Fruit fly (Drosophila melanogaster) whole organism, embryonic: Measurements from ENCODE around the gene Gem4b.

Experiments
- Abd-B ChIP-seq: fragments of 200-800 bp; sonication (Bioruptor generic); optimal IDR thresholded peaks from 2 replicates; lab custom pipeline; 2018; ENCODE audit warnings: missing biosample characterization, mild to moderate bottlenecking, missing genetic modification characterization, moderate library complexity
- Bgb ChIP-seq: fragments of 200-800 bp; sonication (Bioruptor generic); IDR thresholded peaks from 2 replicates; pipeline ENCODE4 v1.3.6; 2022; ENCODE audit warnings: missing biosample characterization, missing genetic modification characterization; ENCODE audit not compliant: partially characterized antibody
- Blimp-1 ChIP-seq: fragments of 200-800 bp; sonication (Bioruptor generic); optimal IDR thresholded peaks from 3 replicates; lab custom pipeline; 2018; ENCODE audit warnings: missing biosample characterization, missing genetic modification characterization, mild to moderate bottlenecking, moderate library complexity, missing genetic modification reagents
- CG10267 ChIP-seq: fragments of 200-800 bp; sonication (Bioruptor generic); optimal IDR thresholded peaks from 2 replicates; lab custom pipeline; 2018; ENCODE audit warnings: missing biosample characterization, mild to moderate bottlenecking, missing genetic modification characterization, moderate library complexity
- CG11247 ChIP-seq: fragments of 200-800 bp; sonication (Bioruptor generic); IDR thresholded peaks from 2 replicates; pipeline ENCODE4 v1.3.6; 2022; ENCODE audit warnings: missing biosample characterization, missing genetic modification characterization
- CG11696 ChIP-seq: fragments of 200-800 bp; sonication (Bioruptor generic); IDR thresholded peaks from 2 replicates; pipeline ENCODE4 v1.3.6; 2022; ENCODE audit warnings: missing biosample characterization, missing genetic modification characterization
- CG12236 ChIP-seq: fragments of 200-800 bp; sonication (Bioruptor generic); optimal IDR thresholded peaks from 2 replicates; lab custom pipeline; 2016; ENCODE audit warnings: missing biosample characterization, missing genetic modification characterization
- CG1233 ChIP-seq: fragments of 200-800 bp; sonication (Bioruptor generic); optimal IDR thresholded peaks from 4 replicates; lab custom pipeline; 2018; ENCODE audit warnings: missing biosample characterization, mild to moderate bottlenecking, missing genetic modification characterization
- CG12744 ChIP-seq: fragments of 200-800 bp; sonication (Bioruptor generic); optimal IDR thresholded peaks from 2 replicates; lab custom pipeline; 2016; ENCODE audit warnings: missing biosample characterization, missing genetic modification characterization
- CG14860 ChIP-seq: fragments of 200-800 bp; sonication (Bioruptor generic); IDR thresholded peaks from 3 replicates; pipeline ENCODE4 v1.3.6; 2022; ENCODE audit warnings: missing biosample characterization, missing genetic modification characterization; ENCODE audit not compliant: partially characterized antibody
- CG15011 ChIP-seq: fragments of 200-800 bp; sonication (Bioruptor generic); optimal IDR thresholded peaks from 3 replicates; lab custom pipeline; 2018; ENCODE audit warnings: missing biosample characterization, mild to moderate bottlenecking, missing genetic modification characterization
- CG16815 ChIP-seq: fragments of 200-800 bp; sonication (Bioruptor generic); optimal IDR thresholded peaks from 3 replicates; lab custom pipeline; 2017; ENCODE audit warnings: missing biosample characterization, mild to moderate bottlenecking, missing genetic modification characterization
- CG17328 ChIP-seq: fragments of 200-800 bp; sonication (Bioruptor generic); IDR thresholded peaks from 2 replicates; pipeline ENCODE4 v1.3.6; 2022; ENCODE audit warnings: missing biosample characterization, missing genetic modification characterization
- CG1792 ChIP-seq: fragments of 200-800 bp; sonication (Bioruptor generic); optimal IDR thresholded peaks from 2 replicates; lab custom pipeline; 2016; ENCODE audit warnings: missing biosample characterization, missing genetic modification characterization
- CG2116 ChIP-seq: fragments of 200-800 bp; sonication (Bioruptor generic); optimal IDR thresholded peaks from 3 replicates; lab custom pipeline; 2018; ENCODE audit warnings: missing biosample characterization, mild to moderate bottlenecking, missing genetic modification characterization
- CG31224 ChIP-seq: fragments of 200-800 bp; sonication (Bioruptor generic); IDR thresholded peaks from 2 replicates; pipeline ENCODE4 v1.3.6; 2022; ENCODE audit warnings: missing biosample characterization, missing genetic modification characterization
- CG32767 ChIP-seq: fragments of 200-800 bp; sonication (Bioruptor generic); IDR thresholded peaks from 2 replicates; pipeline ENCODE4 v1.3.6; 2022; ENCODE audit warnings: missing biosample characterization, missing genetic modification characterization
- CG33213 ChIP-seq: fragments of 200-800 bp; sonication (Bioruptor generic); optimal IDR thresholded peaks from 3 replicates; lab custom pipeline; 2016; ENCODE audit warnings: missing biosample characterization, missing genetic modification characterization
- CG3407 ChIP-seq: fragments of 200-800 bp; sonication (Bioruptor generic); optimal IDR thresholded peaks from 2 replicates; lab custom pipeline; 2018; ENCODE audit warnings: missing biosample characterization, mild to moderate bottlenecking, missing genetic modification characterization
- CG4328 ChIP-seq: fragments of 200-800 bp; sonication (Bioruptor generic); optimal IDR thresholded peaks from 3 replicates; lab custom pipeline; 2017; ENCODE audit warnings: missing biosample characterization, missing genetic modification reagents, missing genetic modification characterization
- CG4360 ChIP-seq: fragments of 200-800 bp; sonication (Bioruptor generic); IDR thresholded peaks from 2 replicates; pipeline ENCODE4 v1.3.6; 2022; ENCODE audit warnings: missing biosample characterization, missing genetic modification characterization
- CG4404 ChIP-seq: fragments of 200-800 bp; sonication (Bioruptor generic); IDR thresholded peaks from 2 replicates; pipeline ENCODE4 v1.3.6; 2022; ENCODE audit warnings: missing biosample characterization, missing genetic modification characterization
- CG4820 ChIP-seq: fragments of 200-800 bp; sonication (Bioruptor generic); optimal IDR thresholded peaks from 3 replicates; lab custom pipeline; 2016; ENCODE audit warnings: missing biosample characterization, missing genetic modification characterization
- CG7786 ChIP-seq: fragments of 200-800 bp; sonication (Bioruptor generic); optimal IDR thresholded peaks from 2 replicates; lab custom pipeline; 2016; ENCODE audit warnings: missing biosample characterization, missing genetic modification characterization
- CG7928 ChIP-seq: fragments of 200-800 bp; sonication (Bioruptor generic); optimal IDR thresholded peaks from 2 replicates; lab custom pipeline; 2017; ENCODE audit warnings: missing biosample characterization, mild to moderate bottlenecking, missing genetic modification characterization
- CG8478 ChIP-seq: fragments of >200 bp; optimal IDR thresholded peaks from 2 replicates; lab custom pipeline; 2018
- CG8765 ChIP-seq: fragments of 200-800 bp; sonication (Bioruptor generic); IDR thresholded peaks from 2 replicates; pipeline ENCODE4 v1.3.6; 2022; ENCODE audit warnings: missing biosample characterization, missing genetic modification characterization
- CG9215 ChIP-seq: fragments of 200-800 bp; sonication (Bioruptor generic); IDR thresholded peaks from 2 replicates; pipeline ENCODE4 v1.3.6; 2022; ENCODE audit warnings: missing biosample characterization, missing genetic modification characterization
- CG9609 ChIP-seq: fragments of 200-800 bp; sonication (Bioruptor generic); optimal IDR thresholded peaks from 3 replicates; lab custom pipeline; 2016; ENCODE audit warnings: missing biosample characterization, missing genetic modification characterization
- CoRest ChIP-seq: fragments of 200-800 bp; sonication (Bioruptor generic); optimal IDR thresholded peaks from 3 replicates; lab custom pipeline; 2018; ENCODE audit warnings: missing biosample characterization, mild to moderate bottlenecking, missing genetic modification characterization, moderate library complexity
- CrebB ChIP-seq: fragments of 200-800 bp; sonication (Bioruptor generic); optimal IDR thresholded peaks from 3 replicates; lab custom pipeline; 2018; ENCODE audit warnings: missing biosample characterization, mild to moderate bottlenecking, missing genetic modification characterization
- Dll ChIP-seq: fragments of 200-800 bp; sonication (Bioruptor generic); IDR thresholded peaks from 4 replicates; pipeline ENCODE4 v1.3.6; 2022; ENCODE audit warnings: missing biosample characterization, missing genetic modification characterization; ENCODE audit not compliant: partially characterized antibody
- Eip74EF ChIP-seq, 2 experiments: fragments of 200-800 bp in 1 of 2; fragments of >200 bp in 1 of 2; sonication (Bioruptor generic) in 1 of 2; optimal IDR thresholded peaks; 2 replicates each; lab custom pipeline; 2017 to 2019; ENCODE audit warnings: missing biosample characterization in 2 of 2, missing genetic modification characterization in 2 of 2, mild to moderate bottlenecking in 1 of 2, moderate library complexity in 1 of 2
- Fer2 ChIP-seq: fragments of 200-800 bp; sonication (Bioruptor generic); optimal IDR thresholded peaks from 2 replicates; lab custom pipeline; 2018; ENCODE audit warnings: missing biosample characterization, mild to moderate bottlenecking, missing genetic modification characterization, moderate library complexity
- GATAe ChIP-seq: fragments of 200-800 bp; sonication (Bioruptor generic); conservative IDR thresholded peaks from 2 replicates; pipeline ENCODE4 v1.3.6; 2022; ENCODE audit warnings: missing biosample characterization, missing genetic modification characterization
- Hr3 ChIP-seq: fragments of 200-800 bp; sonication (Bioruptor generic); optimal IDR thresholded peaks from 3 replicates; lab custom pipeline; 2016; ENCODE audit warnings: missing biosample characterization, missing genetic modification characterization
- Hr39 ChIP-seq: fragments of >200 bp; optimal IDR thresholded peaks from 2 replicates; lab custom pipeline; 2017
- Max ChIP-seq: fragments of 200-800 bp; sonication (Bioruptor generic); optimal IDR thresholded peaks from 2 replicates; lab custom pipeline; 2016; ENCODE audit warnings: missing biosample characterization, mild to moderate bottlenecking, missing genetic modification characterization
- Oaz ChIP-seq: fragments of 200-800 bp; sonication (Bioruptor generic); IDR thresholded peaks from 2 replicates; pipeline ENCODE4 v1.3.6; 2022; ENCODE audit warnings: missing biosample characterization, missing genetic modification characterization
- Optix ChIP-seq: fragments of 200-800 bp; sonication (Bioruptor generic); IDR thresholded peaks from 3 replicates; pipeline ENCODE4 v1.3.6; 2022; ENCODE audit warnings: missing biosample characterization, missing genetic modification characterization
- Rfx ChIP-seq: fragments of 200-800 bp; sonication (Bioruptor generic); IDR thresholded peaks from 2 replicates; pipeline ENCODE4 v1.3.6; 2022; ENCODE audit warnings: missing biosample characterization, missing genetic modification characterization
- Sry-β ChIP-seq: fragments of 200-800 bp; sonication (Bioruptor generic); optimal IDR thresholded peaks from 2 replicates; lab custom pipeline; 2018; ENCODE audit warnings: missing biosample characterization, mild to moderate bottlenecking, missing genetic modification characterization, moderate library complexity
- TFAM ChIP-seq: fragments of 200-800 bp; sonication (Bioruptor generic); optimal IDR thresholded peaks from 2 replicates; lab custom pipeline; 2017; ENCODE audit warnings: missing biosample characterization, missing genetic modification characterization, inconsistent platforms
- ara ChIP-seq: fragments of 200-800 bp; sonication (Bioruptor generic); IDR thresholded peaks from 2 replicates; pipeline ENCODE4 v1.3.6; 2022; ENCODE audit warnings: missing biosample characterization, missing genetic modification characterization
- dm ChIP-seq: fragments of 200-800 bp; sonication (Bioruptor generic); optimal IDR thresholded peaks from 3 replicates; lab custom pipeline; 2016; ENCODE audit warnings: missing biosample characterization, missing genetic modification characterization
- emc ChIP-seq: fragments of 200-800 bp; sonication (Bioruptor generic); optimal IDR thresholded peaks from 2 replicates; lab custom pipeline; 2016; ENCODE audit warnings: missing biosample characterization, missing genetic modification characterization
- hbn ChIP-seq: fragments of 200-800 bp; sonication (Bioruptor generic); IDR thresholded peaks from 2 replicates; pipeline ENCODE4 v1.3.6; 2022; ENCODE audit warnings: missing biosample characterization, missing genetic modification characterization; ENCODE audit not compliant: partially characterized antibody
- kay ChIP-seq: fragments of 200-800 bp; sonication (Bioruptor generic); optimal IDR thresholded peaks from 2 replicates; lab custom pipeline; 2016; ENCODE audit warnings: missing biosample characterization, missing genetic modification characterization
- psq ChIP-seq: fragments of 200-800 bp; sonication (Bioruptor generic); optimal IDR thresholded peaks from 2 replicates; lab custom pipeline; 2017; ENCODE audit warnings: missing biosample characterization, missing genetic modification characterization
- sima ChIP-seq: fragments of 200-800 bp; sonication (Bioruptor generic); optimal IDR thresholded peaks from 2 replicates; lab custom pipeline; 2016; ENCODE audit warnings: missing biosample characterization, missing genetic modification characterization
- vfl ChIP-seq: fragments of 200-800 bp; sonication (Bioruptor generic); optimal IDR thresholded peaks from 2 replicates; lab custom pipeline; 2016; ENCODE audit warnings: missing biosample characterization, missing genetic modification characterization

Gene Gem4b

DNA sequence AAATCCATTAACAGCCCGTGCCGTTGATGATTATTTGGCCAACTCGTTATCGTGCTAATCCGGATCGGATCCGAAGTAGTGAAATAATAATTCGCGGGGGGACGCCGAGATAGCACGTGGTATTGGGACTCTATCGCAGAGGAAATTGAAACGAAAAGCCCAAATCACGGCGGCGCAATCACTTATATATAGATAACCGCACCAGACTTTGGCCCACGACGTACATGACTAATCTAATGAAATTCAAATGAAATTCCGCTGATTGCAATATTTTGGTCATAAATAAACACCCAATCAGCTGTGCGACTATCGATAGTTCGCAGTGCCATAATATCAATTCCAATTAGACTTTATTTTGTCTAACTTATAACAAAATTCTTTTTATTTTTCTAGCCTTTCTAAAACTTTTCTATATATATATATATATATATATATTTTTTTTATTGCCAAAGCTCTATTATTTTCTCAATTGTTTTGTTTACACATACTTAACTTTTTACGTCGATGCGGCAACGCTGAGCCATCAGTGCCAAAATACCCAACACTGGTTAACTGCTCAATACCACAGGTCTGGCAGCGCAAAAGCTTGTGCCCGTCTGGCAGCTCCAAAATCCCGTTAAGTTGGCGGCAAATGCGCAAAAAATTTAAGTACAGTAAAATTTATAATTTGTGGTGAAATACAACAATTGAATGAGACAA lies 27.8 kb downstream of the Gem4b start, which contains the start of gene CG6428 (continued):
- peak; percentile 56 for TF ChIP-seq GATAe (GFP tag; lab: Robert Waterston, UW)
- peak; percentile 33 for TF ChIP-seq CG4328 (GFP tag; lab: Kevin White, UChicago)
- TF ChIP-seq CG14860 (GFP tag; lab: Robert Waterston, UW) = no peak
- TF ChIP-seq CG12236 (GFP tag; lab: Kevin White, UChicago) = no peak
- no peak for TF ChIP-seq CG1233 (GFP tag; lab: Kevin White, UChicago)
- TF ChIP-seq CG1792 (GFP tag; lab: Kevin White, UChicago) = no peak
- TF ChIP-seq CG9609 (GFP tag; lab: Kevin White, UChicago) = peak; percentile 19
- no peak for TF ChIP-seq CG32767 (GFP tag; lab: Robert Waterston, UW)
- TF ChIP-seq emc (GFP tag; lab: Kevin White, UChicago) = no peak
- TF ChIP-seq CG33213 (GFP tag; lab: Kevin White, UChicago) = peak; percentile 28
- peak; percentile 8 for TF ChIP-seq Abd-B
- no peak for TF ChIP-seq CG4404 (GFP tag; lab: Robert Waterston, UW)
- no peak for TF ChIP-seq CG4820 (GFP tag; lab: Kevin White, UChicago)
- no peak for TF ChIP-seq Max (GFP tag; lab: Kevin White, UChicago)
- TF ChIP-seq CG9215 (GFP tag; lab: Robert Waterston, UW) = no peak
- TF ChIP-seq Hr39 (lab: Kevin White, UChicago) = no peak
- TF ChIP-seq CG11247 (GFP tag; lab: Robert Waterston, UW) = no peak; the same call in 1 of the 2 replicates
- TF ChIP-seq kay (GFP tag; lab: Kevin White, UChicago) = no peak
- no peak for TF ChIP-seq Oaz (GFP tag; lab: Robert Waterston, UW)
- no peak for TF ChIP-seq CG11696 (GFP tag; lab: Robert Waterston, UW)
- TF ChIP-seq Dll (GFP tag; lab: Robert Waterston, UW) = peak; percentile 79
- TF ChIP-seq CG7928 (GFP tag; lab: Kevin White, UChicago) = peak; percentile 40
- no peak for TF ChIP-seq Blimp-1 (GFP tag; lab: Kevin White, UChicago)
- no peak for TF ChIP-seq CG16815
- no peak for TF ChIP-seq TFAM (GFP tag; lab: Kevin White, UChicago)
- no peak for TF ChIP-seq CG8478 (lab: Kevin White, UChicago)
- TF ChIP-seq Hr3 (GFP tag; lab: Kevin White, UChicago) = peak; percentile 26
- TF ChIP-seq CrebB (tag; lab: Kevin White, UChicago) = no peak
- no peak for TF ChIP-seq CG3407 (GFP tag; lab: Kevin White, UChicago)
- no peak for TF ChIP-seq Eip74EF (GFP tag; optimal IDR thresholded peaks at IDR 0.05; lab: Kevin White, UChicago)
- no peak for TF ChIP-seq CG8765 (GFP tag; lab: Robert Waterston, UW)
- peak; percentile 65 for TF ChIP-seq CoRest (tag; lab: Kevin White, UChicago)
- TF ChIP-seq CG2116 = peak; percentile 59
- TF ChIP-seq vfl (GFP tag; lab: Kevin White, UChicago) = no peak
- TF ChIP-seq Rfx (GFP tag; lab: Robert Waterston, UW) = peak; percentile 72; the same call in 1 of the 2 replicates
- peak; percentile 93 for TF ChIP-seq CG10267 (tag; lab: Kevin White, UChicago)
- TF ChIP-seq Bgb (GFP tag; lab: Robert Waterston, UW) = peak; percentile 60
- TF ChIP-seq CG12744 (GFP tag; lab: Kevin White, UChicago) = peak; percentile 12
- no peak for TF ChIP-seq CG17328 (GFP tag; lab: Robert Waterston, UW)
- no peak for TF ChIP-seq Optix
- TF ChIP-seq psq (GFP tag; lab: Kevin White, UChicago) = no peak
- TF ChIP-seq CG4360 (GFP tag; lab: Robert Waterston, UW) = no peak
- no peak for TF ChIP-seq dm
- no peak for TF ChIP-seq CG31224
- TF ChIP-seq CG7786 (GFP tag; lab: Kevin White, UChicago) = no peak
- no peak for TF ChIP-seq Sry-β (GFP tag; lab: Kevin White, UChicago)
- no peak for TF ChIP-seq sima (GFP tag; lab: Kevin White, UChicago)
- TF ChIP-seq CG15011 (GFP tag; lab: Kevin White, UChicago) = no peak
- TF ChIP-seq hbn = peak; percentile 50; the same call in 1 of the 2 replicates
- TF ChIP-seq ara (GFP tag; lab: Robert Waterston, UW) = no peak; the same call in 1 of the 2 replicates
- TF ChIP-seq Fer2 = no peak
